Fruit fly (Drosophila melanogaster) whole organism, embryonic: ENCODE data around the gene synr.

Source experiments
- BEAF-32 ChIP-seq: fragments of 200-800 bp; sonication (Bioruptor generic); optimal IDR thresholded peaks from 3 replicates; lab custom pipeline; 2017; ENCODE audit warnings: missing biosample characterization, missing genetic modification characterization, mild to moderate bottlenecking, moderate library complexity, missing genetic modification reagents
- Bgb ChIP-seq: fragments of 200-800 bp; sonication (Bioruptor generic); IDR thresholded peaks from 2 replicates; pipeline ENCODE4 v1.3.6; 2022; ENCODE audit warnings: missing biosample characterization, missing genetic modification characterization; ENCODE audit not compliant: partially characterized antibody
- Bteb2 ChIP-seq: fragments of 200-800 bp; sonication (Bioruptor generic); optimal IDR thresholded peaks from 2 replicates; lab custom pipeline; 2016; ENCODE audit warnings: missing biosample characterization, missing genetic modification characterization
- CG10654 ChIP-seq: fragments of 200-800 bp; sonication (Bioruptor generic); optimal IDR thresholded peaks from 2 replicates; lab custom pipeline; 2016; ENCODE audit warnings: missing biosample characterization, missing genetic modification characterization
- CG12236 ChIP-seq: fragments of 200-800 bp; sonication (Bioruptor generic); optimal IDR thresholded peaks from 2 replicates; lab custom pipeline; 2016; ENCODE audit warnings: missing biosample characterization, missing genetic modification characterization
- CG13287 ChIP-seq: fragments of 200-800 bp; sonication (Bioruptor generic); IDR thresholded peaks from 2 replicates; pipeline ENCODE4 v1.3.6; 2022; ENCODE audit warnings: missing biosample characterization, missing genetic modification characterization; ENCODE audit not compliant: partially characterized antibody
- CG16815 ChIP-seq: fragments of 200-800 bp; sonication (Bioruptor generic); optimal IDR thresholded peaks from 3 replicates; lab custom pipeline; 2017; ENCODE audit warnings: missing biosample characterization, mild to moderate bottlenecking, missing genetic modification characterization
- CG17802 ChIP-seq: fragments of 200-800 bp; sonication (Bioruptor generic); optimal IDR thresholded peaks from 2 replicates; lab custom pipeline; 2018; ENCODE audit warnings: missing biosample characterization, mild to moderate bottlenecking, missing genetic modification characterization, moderate library complexity
- CG17829 ChIP-seq: fragments of 200-800 bp; optimal IDR thresholded peaks from 2 replicates; lab custom pipeline; 2019; ENCODE audit warnings: missing biosample characterization, mild to moderate bottlenecking, missing genetic modification characterization, moderate library complexity
- CG18619 ChIP-seq: fragments of 200-800 bp; sonication (Bioruptor generic); optimal IDR thresholded peaks from 3 replicates; lab custom pipeline; 2017; ENCODE audit warnings: missing biosample characterization, mild to moderate bottlenecking, missing genetic modification characterization
- CG2875 ChIP-seq: fragments of 200-800 bp; sonication (Bioruptor generic); optimal IDR thresholded peaks from 2 replicates; lab custom pipeline; 2017; ENCODE audit warnings: missing biosample characterization, mild to moderate bottlenecking, missing genetic modification characterization, missing genetic modification reagents
- CG3163 ChIP-seq: fragments of 200-800 bp; sonication (Bioruptor generic); optimal IDR thresholded peaks from 3 replicates; lab custom pipeline; 2016; ENCODE audit warnings: missing biosample characterization, missing genetic modification characterization
- CG34376 ChIP-seq: fragments of 200-800 bp; sonication (Bioruptor generic); optimal IDR thresholded peaks from 2 replicates; lab custom pipeline; 2018; ENCODE audit warnings: missing biosample characterization, mild to moderate bottlenecking, missing genetic modification characterization
- CG4730 ChIP-seq: fragments of 200-800 bp; sonication (Bioruptor generic); IDR thresholded peaks from 2 replicates; pipeline ENCODE4 v1.3.6; 2022; ENCODE audit warnings: missing biosample characterization, missing genetic modification characterization
- CG8388 ChIP-seq: fragments of 200-800 bp; sonication (Bioruptor generic); optimal IDR thresholded peaks from 2 replicates; lab custom pipeline; 2019; ENCODE audit warnings: missing biosample characterization, mild to moderate bottlenecking, missing genetic modification characterization, moderate library complexity
- CTCF ChIP-seq: fragments of 200-800 bp; sonication (Bioruptor generic); optimal IDR thresholded peaks from 2 replicates; lab custom pipeline; 2017; ENCODE audit warnings: missing biosample characterization, mild to moderate bottlenecking, missing genetic modification characterization, moderate library complexity
- Dll ChIP-seq: fragments of 200-800 bp; sonication (Bioruptor generic); IDR thresholded peaks from 4 replicates; pipeline ENCODE4 v1.3.6; 2022; ENCODE audit warnings: missing biosample characterization, missing genetic modification characterization; ENCODE audit not compliant: partially characterized antibody
- Dref ChIP-seq: fragments of 200-800 bp; sonication (Bioruptor generic); IDR thresholded peaks from 2 replicates; pipeline ENCODE4 v1.3.6; 2022; ENCODE audit warnings: missing biosample characterization, missing genetic modification characterization
- E2f2 ChIP-seq: fragments of 200-800 bp; sonication (Bioruptor generic); IDR thresholded peaks from 2 replicates; pipeline ENCODE4 v1.3.6; 2022; ENCODE audit warnings: missing biosample characterization, missing genetic modification characterization
- H2.0 ChIP-seq: fragments of 200-800 bp; sonication (Bioruptor generic); IDR thresholded peaks from 2 replicates; pipeline ENCODE4 v1.3.6; 2022; ENCODE audit warnings: missing biosample characterization, missing genetic modification characterization
- HmgZ ChIP-seq: fragments of 200-800 bp; sonication (Bioruptor generic); optimal IDR thresholded peaks from 2 replicates; lab custom pipeline; 2018; ENCODE audit warnings: missing biosample characterization, mild to moderate bottlenecking, missing genetic modification characterization
- Hmr ChIP-seq: fragments of 200-800 bp; sonication (Bioruptor generic); optimal IDR thresholded peaks from 3 replicates; lab custom pipeline; 2017; ENCODE audit warnings: mild to moderate bottlenecking, missing biosample characterization, missing genetic modification reagents, missing genetic modification characterization
- Myb ChIP-seq: fragments of 200-800 bp; sonication (Bioruptor generic); optimal IDR thresholded peaks from 2 replicates; lab custom pipeline; 2016; ENCODE audit warnings: missing biosample characterization, missing genetic modification characterization
- PHDP ChIP-seq: fragments of 200-800 bp; sonication (Bioruptor generic); optimal IDR thresholded peaks from 3 replicates; lab custom pipeline; 2018; ENCODE audit warnings: missing biosample characterization, mild to moderate bottlenecking, missing genetic modification characterization, moderate library complexity
- Sox100B ChIP-seq: fragments of 200-800 bp; sonication (Bioruptor generic); optimal IDR thresholded peaks from 3 replicates; lab custom pipeline; 2018; ENCODE audit warnings: missing biosample characterization, mild to moderate bottlenecking, missing genetic modification characterization
- Sry-β ChIP-seq: fragments of 200-800 bp; sonication (Bioruptor generic); optimal IDR thresholded peaks from 2 replicates; lab custom pipeline; 2018; ENCODE audit warnings: missing biosample characterization, mild to moderate bottlenecking, missing genetic modification characterization, moderate library complexity
- Stat92E ChIP-seq, 3 experiments: fragments of >200 bp in 2 of 3; fragments of 200-800 bp in 1 of 3; sonication (Bioruptor generic) in 1 of 3; optimal IDR thresholded peaks; 2 replicates each; lab custom pipeline; 2017 to 2019; ENCODE audit warnings: missing biosample characterization in 3 of 3, missing genetic modification characterization in 3 of 3, mild to moderate bottlenecking in 1 of 3, moderate library complexity in 1 of 3
- Tbp ChIP-seq: fragments of >200 bp; optimal IDR thresholded peaks from 2 replicates; lab custom pipeline; 2018; ENCODE audit warnings: missing biosample characterization, missing genetic modification characterization
- Vsx1 ChIP-seq: fragments of 200-800 bp; sonication (Bioruptor generic); optimal IDR thresholded peaks from 2 replicates; lab custom pipeline; 2017; ENCODE audit warnings: missing biosample characterization, mild to moderate bottlenecking, missing genetic modification characterization, missing genetic modification reagents
- Xrp1 ChIP-seq: fragments of 200-800 bp; sonication (Bioruptor generic); IDR thresholded peaks from 2 replicates; pipeline ENCODE4 v1.3.6; 2022; ENCODE audit warnings: missing biosample characterization, missing genetic modification characterization
- amos ChIP-seq: fragments of 200-800 bp; sonication (Bioruptor generic); IDR thresholded peaks from 2 replicates; pipeline ENCODE4 v1.3.6; 2022; ENCODE audit warnings: missing biosample characterization, missing genetic modification characterization; ENCODE audit not compliant: partially characterized antibody
- bbx ChIP-seq: fragments of 200-800 bp; sonication (Bioruptor generic); IDR thresholded peaks from 2 replicates; pipeline ENCODE4 v1.3.6; 2022; ENCODE audit warnings: missing biosample characterization, missing genetic modification characterization; ENCODE audit not compliant: partially characterized antibody
- crp ChIP-seq, 2 experiments: fragments of 200-800 bp; sonication (Bioruptor generic); optimal IDR thresholded peaks; 2 replicates in 1 of 2; 3 replicates in 1 of 2; lab custom pipeline; 2017; ENCODE audit warnings: missing biosample characterization in 2 of 2, missing genetic modification characterization in 2 of 2, mild to moderate bottlenecking in 1 of 2, moderate library complexity in 1 of 2
- dan ChIP-seq: fragments of 200-800 bp; sonication (Bioruptor generic); IDR thresholded peaks from 2 replicates; pipeline ENCODE4 v1.3.6; 2022; ENCODE audit warnings: missing biosample characterization, missing genetic modification characterization
- danr ChIP-seq: fragments of 200-800 bp; sonication (Bioruptor generic); IDR thresholded peaks from 2 replicates; pipeline ENCODE4 v1.3.6; 2022; ENCODE audit warnings: missing biosample characterization, missing genetic modification characterization
- gro ChIP-seq: fragments of 200-800 bp; sonication (Bioruptor generic); optimal IDR thresholded peaks from 2 replicates; lab custom pipeline; 2016; ENCODE audit warnings: missing biosample characterization, missing genetic modification characterization
- knrl ChIP-seq: fragments of 200-800 bp; sonication (Bioruptor generic); IDR thresholded peaks from 3 replicates; pipeline ENCODE4 v1.3.6; 2022; ENCODE audit warnings: missing biosample characterization, missing genetic modification characterization; ENCODE audit not compliant: partially characterized antibody
- lmd ChIP-seq: fragments of 200-800 bp; sonication (Bioruptor generic); IDR thresholded peaks from 2 replicates; pipeline ENCODE4 v1.3.6; 2022; ENCODE audit warnings: missing biosample characterization, missing genetic modification characterization
- luna ChIP-seq: fragments of 200-800 bp; sonication (Bioruptor generic); optimal IDR thresholded peaks from 2 replicates; lab custom pipeline; 2016; ENCODE audit warnings: missing biosample characterization, missing genetic modification characterization
- mirr ChIP-seq: fragments of 200-800 bp; sonication (Bioruptor generic); optimal IDR thresholded peaks from 3 replicates; lab custom pipeline; 2018; ENCODE audit warnings: missing biosample characterization, mild to moderate bottlenecking, missing genetic modification characterization
- org-1 ChIP-seq: fragments of 200-800 bp; sonication (Bioruptor generic); optimal IDR thresholded peaks from 2 replicates; lab custom pipeline; 2017; ENCODE audit warnings: missing biosample characterization, missing genetic modification characterization
- peb ChIP-seq: fragments of 200-800 bp; sonication (Bioruptor generic); IDR thresholded peaks from 2 replicates; pipeline ENCODE4 v1.3.6; 2022; ENCODE audit warnings: missing biosample characterization, missing genetic modification characterization
- row ChIP-seq: fragments of 200-800 bp; sonication (Bioruptor generic); IDR thresholded peaks from 3 replicates; pipeline ENCODE4 v1.3.6; 2022; ENCODE audit warnings: missing biosample characterization, missing genetic modification characterization
- scrt ChIP-seq: fragments of 200-800 bp; sonication (Bioruptor generic); optimal IDR thresholded peaks from 2 replicates; lab custom pipeline; 2018; ENCODE audit warnings: missing biosample characterization, mild to moderate bottlenecking, missing genetic modification characterization, moderate library complexity
- sna ChIP-seq: fragments of 200-800 bp; sonication (Bioruptor generic); IDR thresholded peaks from 2 replicates; pipeline ENCODE4 v1.3.6; 2022; ENCODE audit warnings: missing biosample characterization, missing genetic modification characterization; ENCODE audit not compliant: partially characterized antibody
- tap ChIP-seq: fragments of 200-800 bp; optimal IDR thresholded peaks from 3 replicates; lab custom pipeline; 2019; ENCODE audit warnings: missing biosample characterization, mild to moderate bottlenecking, missing genetic modification characterization, moderate library complexity
- toy ChIP-seq: fragments of 200-800 bp; sonication (Bioruptor generic); IDR thresholded peaks from 2 replicates; pipeline ENCODE4 v1.3.6; 2022; ENCODE audit warnings: missing biosample characterization, missing genetic modification characterization
- trem ChIP-seq: fragments of 200-800 bp; optimal IDR thresholded peaks from 3 replicates; lab custom pipeline; 2019; ENCODE audit warnings: missing biosample characterization, mild to moderate bottlenecking, missing genetic modification characterization, moderate library complexity
- ttk ChIP-seq: fragments of 200-800 bp; sonication (Bioruptor generic); IDR thresholded peaks from 2 replicates; pipeline ENCODE4 v2.1.2; 2022; ENCODE audit warnings: missing biosample characterization, missing genetic modification characterization
- zen ChIP-seq: fragments of 200-800 bp; sonication (Bioruptor generic); optimal IDR thresholded peaks from 3 replicates; lab custom pipeline; 2018; ENCODE audit warnings: missing biosample characterization, mild to moderate bottlenecking, missing genetic modification characterization, moderate library complexity

synr gene

DNA sequence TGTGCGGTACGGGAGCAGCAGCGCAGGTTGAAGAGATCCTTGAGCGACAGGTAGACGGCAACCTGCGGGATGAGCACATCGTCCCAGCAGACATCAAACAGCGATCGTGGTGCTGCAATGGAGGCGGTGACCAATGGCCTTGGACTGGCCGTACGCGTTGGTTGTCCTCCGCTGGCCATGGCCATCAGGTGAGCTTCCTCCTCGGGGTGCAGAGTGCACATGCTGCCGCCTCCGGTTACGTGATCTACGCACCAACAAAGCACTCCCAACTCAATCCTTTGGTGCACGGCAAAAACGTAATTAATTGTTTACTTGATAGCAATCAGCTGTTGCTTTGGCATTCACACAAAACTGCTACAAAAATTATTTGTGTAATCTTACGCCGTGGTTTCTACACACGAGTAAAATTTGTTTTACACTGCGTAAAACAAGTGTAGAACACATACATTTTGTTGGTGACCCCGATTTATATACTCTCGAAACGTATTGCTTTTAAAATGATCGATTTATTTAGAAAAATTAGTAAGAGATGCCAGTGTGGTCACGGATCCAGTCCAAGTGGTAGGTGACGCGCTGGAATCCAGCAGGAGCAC lies 7.0 kb downstream of the synr start, which contains the start of gene jet (continued):
- TF ChIP-seq tap (tag; lab: Kevin White, UChicago), result no peak
- TF ChIP-seq Vsx1 (GFP tag; lab: Kevin White, UChicago), result no peak
- TF ChIP-seq luna (GFP tag; lab: Kevin White, UChicago), result no peak
- TF ChIP-seq CG18619 (GFP tag; lab: Kevin White, UChicago), result no peak
- TF ChIP-seq Tbp (GFP tag; lab: Kevin White, UChicago), result no peak
- TF ChIP-seq BEAF-32, result peak; percentile 24
- TF ChIP-seq E2f2 (GFP tag; lab: Robert Waterston, UW), result peak; percentile 59
- TF ChIP-seq H2.0 (GFP tag; lab: Robert Waterston, UW), result no peak
- TF ChIP-seq trem (tag; lab: Kevin White, UChicago), result no peak
- TF ChIP-seq CG2875 (GFP tag; lab: Kevin White, UChicago), result no peak
- TF ChIP-seq CG3163 (GFP tag; lab: Kevin White, UChicago), result no peak
- no peak for TF ChIP-seq Xrp1 (GFP tag; lab: Robert Waterston, UW)
- no peak for TF ChIP-seq Sox100B (GFP tag; lab: Kevin White, UChicago)
- TF ChIP-seq lmd, result 0 out of 2 replicates have a peak, but pooled peaks have one; percentile 5
- no peak for TF ChIP-seq Bteb2 (GFP tag; lab: Kevin White, UChicago)
- peak; percentile 19; the same call in 1 of the 3 replicates for TF ChIP-seq row (GFP tag; lab: Robert Waterston, UW)
- no peak for TF ChIP-seq Sry-β (GFP tag; lab: Kevin White, UChicago)
- TF ChIP-seq zen (tag; lab: Kevin White, UChicago), result peak; percentile 22
- peak; percentile 8 for TF ChIP-seq Myb (GFP tag; lab: Kevin White, UChicago)
- TF ChIP-seq Dll (GFP tag; lab: Robert Waterston, UW), result 0 out of 4 replicates have a peak, but pooled peaks have one; percentile 22
- peak; percentile 82 for TF ChIP-seq amos
- TF ChIP-seq CG34376, result no peak
- no peak for TF ChIP-seq ttk (GFP tag; lab: Robert Waterston, UW)
- TF ChIP-seq dan, result no peak
- TF ChIP-seq CTCF (GFP tag; lab: Kevin White, UChicago), result peak; percentile 57
- no peak for TF ChIP-seq PHDP
- TF ChIP-seq CG17802 (tag; lab: Kevin White, UChicago), result no peak
- no peak for TF ChIP-seq danr (GFP tag; lab: Robert Waterston, UW)
- peak; percentile 63 for TF ChIP-seq knrl
- no peak for TF ChIP-seq CG12236 (GFP tag; lab: Kevin White, UChicago)
- TF ChIP-seq Dref (GFP tag; lab: Robert Waterston, UW), result no peak
- no peak for TF ChIP-seq CG4730
- TF ChIP-seq Stat92E (GFP tag; optimal IDR thresholded peaks at IDR 0.05; lab: Kevin White, UChicago), result no peak
- no peak for TF ChIP-seq org-1
- peak; percentile 78 to 93 for TF ChIP-seq crp (GFP tag; optimal IDR thresholded peaks at IDR 0.05; lab: Kevin White, UChicago)
- no peak for TF ChIP-seq CG16815 (GFP tag; lab: Kevin White, UChicago)
- TF ChIP-seq scrt (GFP tag; lab: Kevin White, UChicago), result peak; percentile 1
- peak; percentile 57 for TF ChIP-seq HmgZ (tag; lab: Kevin White, UChicago)
- no peak for TF ChIP-seq sna (GFP tag; lab: Robert Waterston, UW)
- no peak for TF ChIP-seq mirr (GFP tag; lab: Kevin White, UChicago)
- TF ChIP-seq Hmr, result no peak
- TF ChIP-seq CG13287 (GFP tag; lab: Robert Waterston, UW), result peak; percentile 52; the same call in 1 of the 2 replicates
- TF ChIP-seq CG8388 (GFP tag; lab: Kevin White, UChicago), result no peak
- no peak for TF ChIP-seq toy (GFP tag; lab: Robert Waterston, UW)
- TF ChIP-seq peb, result no peak
- no peak for TF ChIP-seq CG17829 (tag; lab: Kevin White, UChicago)
- peak; percentile 48 for TF ChIP-seq bbx
- no peak for TF ChIP-seq CG10654
- TF ChIP-seq Bgb, result peak; percentile 76
- TF ChIP-seq gro (GFP tag; lab: Kevin White, UChicago), result no peak
